Worm (Caenorhabditis elegans): Measurements from ENCODE around the gene lin-37.

lin-37 gene

DNA sequence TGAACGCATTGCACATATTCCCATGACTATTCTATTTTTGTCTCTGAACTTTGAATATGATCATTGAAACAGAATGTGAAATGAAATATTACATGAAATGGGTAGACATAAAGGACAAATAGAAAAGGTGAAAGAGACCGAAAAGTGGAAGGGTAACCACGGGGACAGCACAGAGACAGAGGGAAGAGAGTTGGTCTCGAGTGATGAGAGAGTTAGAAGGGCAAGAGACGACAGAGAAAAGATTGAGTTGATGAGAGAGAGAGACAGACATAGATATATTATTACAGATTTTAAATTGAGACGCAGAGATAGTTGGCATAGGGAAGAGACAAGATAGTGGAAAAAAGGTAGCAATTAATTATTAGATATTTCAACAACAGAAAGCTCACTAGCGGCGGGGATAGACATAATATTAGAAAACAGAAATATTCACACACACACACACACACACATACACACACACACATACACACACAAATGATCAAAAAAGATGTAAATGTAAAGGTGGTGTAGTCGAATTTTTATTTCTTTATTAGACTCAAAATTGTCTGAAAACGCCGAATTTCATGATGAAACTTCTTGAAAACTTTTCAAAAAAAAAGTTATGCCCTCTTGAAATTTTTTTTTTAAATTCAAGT, 44.4 kb upstream of the lin-37 start (continued):
- TF ChIP-seq nhr-28 (tag; optimal IDR thresholded peaks at IDR 0.05) = peak; percentile 87
- peak; percentile 9 for TF ChIP-seq nhr-11 (tag; optimal IDR thresholded peaks at IDR 0.05)
- TF ChIP-seq zfp-3 (GFP tag; conservative IDR thresholded peaks at IDR 0.05) = 0 out of 2 replicates have a peak, but pooled peaks have one; percentile 13
- TF ChIP-seq ceh-62 (tag; optimal IDR thresholded peaks at IDR 0.05) = no peak
- no peak for TF ChIP-seq daf-16 (GFP tag; optimal IDR thresholded peaks at IDR 0.05)
- peak; percentile 67 for TF ChIP-seq daf-16 (tag; optimal IDR thresholded peaks at IDR 0.05)
- TF ChIP-seq nhr-77 (tag; optimal IDR thresholded peaks at IDR 0.05) = peak; percentile 31
- TF ChIP-seq daf-12 (tag; optimal IDR thresholded peaks at IDR 0.05) = no peak
- no peak for TF ChIP-seq sdz-12 (GFP tag; optimal IDR thresholded peaks at IDR 0.05)
- TF ChIP-seq egl-43 (GFP tag; IDR thresholded peaks at IDR 0.05) = no peak
- no peak for TF ChIP-seq set-16 (GFP tag; IDR thresholded peaks at IDR 0.05)
- no peak for TF ChIP-seq mdt-29 (GFP tag; IDR thresholded peaks at IDR 0.05)
- no peak for TF ChIP-seq unc-39 (tag; optimal IDR thresholded peaks at IDR 0.05)
- TF ChIP-seq unc-62 (GFP tag; optimal IDR thresholded peaks at IDR 0.05 in 1 of 2) = no peak
- no peak for TF ChIP-seq unc-62 (tag; optimal IDR thresholded peaks at IDR 0.05)

DNA sequence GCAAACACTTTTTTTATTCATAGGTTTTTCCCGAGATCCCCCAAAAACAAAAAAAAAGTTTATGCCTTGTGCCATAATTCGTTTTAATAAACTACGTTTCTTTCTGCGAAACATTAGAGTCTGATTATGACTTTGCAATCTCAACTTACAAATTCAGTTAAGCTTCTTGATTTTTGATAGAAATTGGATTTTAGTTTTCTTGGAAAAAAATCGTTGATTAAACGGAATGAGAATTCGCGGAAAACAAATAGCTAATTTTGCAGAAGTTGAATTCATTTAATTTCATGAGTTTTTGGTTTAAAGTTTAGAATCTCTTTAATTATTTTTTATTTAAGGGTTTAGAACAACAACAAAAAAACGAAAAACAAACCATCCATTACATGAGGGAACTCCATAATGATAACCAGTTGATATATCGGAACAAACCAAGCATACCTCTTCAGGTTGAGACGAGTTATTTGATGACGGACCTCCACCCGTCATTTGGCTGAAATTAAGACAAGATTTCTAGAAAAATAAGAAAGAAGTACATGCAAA, 42.7 kb upstream of the lin-37 start, which contains the start of gene nhr-10:
TSS of gene nhr-10 (minus strand) at position 487 of the 537 bp plus-strand sequence.
- no peak for TF ChIP-seq snpc-1.2 (GFP tag; IDR thresholded peaks at IDR 0.05)
- TF ChIP-seq lin-15B (tag; optimal IDR thresholded peaks at IDR 0.05) = no peak
- TF ChIP-seq arid-1 (GFP tag; conservative IDR thresholded peaks at IDR 0.05) = no peak
- peak in 1 of 2 experiments; percentile 44 for TF ChIP-seq lsy-2 (tag; optimal IDR thresholded peaks at IDR 0.05)
- no peak for TF ChIP-seq daf-12 (tag; optimal IDR thresholded peaks at IDR 0.05)
- TF ChIP-seq dmd-9 (GFP tag; IDR thresholded peaks at IDR 0.05) = no peak
- TF ChIP-seq nhr-25 (tag; optimal IDR thresholded peaks at IDR 0.05; ENCODE audit: borderline replicate concordance, insufficient read depth) = no peak
- TF ChIP-seq nhr-48 (tag; optimal IDR thresholded peaks at IDR 0.05) = no peak
- TF ChIP-seq lin-39 (tag; optimal IDR thresholded peaks at IDR 0.05) = no peak
- no peak for TF ChIP-seq dmd-8 (GFP tag; IDR thresholded peaks at IDR 0.05)
- TF ChIP-seq lir-3 (tag; optimal IDR thresholded peaks at IDR 0.05) = no peak
- no peak for TF ChIP-seq dpl-1 (GFP tag; optimal IDR thresholded peaks at IDR 0.05)
- 0 out of 2 replicates have a peak, but pooled peaks have one; percentile 45 for TF ChIP-seq egl-43 (GFP tag; IDR thresholded peaks at IDR 0.05)
- no peak for TF ChIP-seq F49E8.2 (tag; optimal IDR thresholded peaks at IDR 0.05; ENCODE audit: borderline replicate concordance)
- peak; percentile 34 for TF ChIP-seq nhr-11 (tag; optimal IDR thresholded peaks at IDR 0.05)
- TF ChIP-seq ces-1 (GFP tag; optimal IDR thresholded peaks at IDR 0.05) = peak; percentile 7
- no peak for TF ChIP-seq nhr-41 (GFP tag; IDR thresholded peaks at IDR 0.05)
- no peak for TF ChIP-seq ceh-32 (tag; optimal IDR thresholded peaks at IDR 0.05; ENCODE audit: poor library complexity)
- TF ChIP-seq nhr-28 (tag; optimal IDR thresholded peaks at IDR 0.05) = no peak
- TF ChIP-seq spr-1 (tag; optimal IDR thresholded peaks at IDR 0.05) = no peak
- no peak for TF ChIP-seq dve-1 (tag; optimal IDR thresholded peaks at IDR 0.05; ENCODE audit: insufficient read depth)

ce11 chrIII:7112285-7112684, 39.9 kb upstream of the lin-37 start:
- TF ChIP-seq unc-62 (GFP tag; optimal IDR thresholded peaks at IDR 0.05 in 1 of 2) (peak in 1 of 2 experiments; percentile 91), unc-62 (tag; optimal IDR thresholded peaks at IDR 0.05) (no peak), gei-8 (GFP tag; optimal IDR thresholded peaks at IDR 0.05) (no peak)

ce11 chrIII:7111793-7112192, 39.4 kb upstream of the lin-37 start, which contains the start of gene B0280.7:
B0280.7 (minus strand) TSS chrIII:7111893.
- TF ChIP-seq unc-62 (GFP tag; optimal IDR thresholded peaks at IDR 0.05 in 1 of 2) = no peak
- TF ChIP-seq unc-62 (tag; optimal IDR thresholded peaks at IDR 0.05) = no peak
- no peak for TF ChIP-seq ceh-82 (tag; optimal IDR thresholded peaks at IDR 0.05)
- no peak for TF ChIP-seq lin-39 (tag; optimal IDR thresholded peaks at IDR 0.05)
- TF ChIP-seq R02D3.7 (tag; optimal IDR thresholded peaks at IDR 0.05) = no peak
- TF ChIP-seq nhr-237 (tag; optimal IDR thresholded peaks at IDR 0.05) = no peak
- TF ChIP-seq ceh-44 (GFP tag; IDR thresholded peaks at IDR 0.05) = no peak
- no peak for TF ChIP-seq madf-5 (GFP tag; IDR thresholded peaks at IDR 0.05)
- TF ChIP-seq unc-39 (tag; optimal IDR thresholded peaks at IDR 0.05) = no peak
- TF ChIP-seq fos-1 (tag; optimal IDR thresholded peaks at IDR 0.05) = no peak
- no peak for TF ChIP-seq Y48G9A.11 (GFP tag; IDR thresholded peaks at IDR 0.05)
- TF ChIP-seq nhr-41 (GFP tag; IDR thresholded peaks at IDR 0.05) = no peak
- TF ChIP-seq lin-29 (GFP tag; IDR thresholded peaks at IDR 0.05) = no peak
- TF ChIP-seq pha-4 (GFP tag; IDR thresholded peaks at IDR 0.05) = no peak
- TF ChIP-seq pha-4 (tag; optimal IDR thresholded peaks at IDR 0.05) = no peak
- no peak for TF ChIP-seq nhr-42 (GFP tag; IDR thresholded peaks at IDR 0.05)
- TF ChIP-seq nhr-48 (tag; optimal IDR thresholded peaks at IDR 0.05) = no peak
- no peak for TF ChIP-seq ztf-7 (tag; optimal IDR thresholded peaks at IDR 0.05)
- TF ChIP-seq dmd-9 (GFP tag; IDR thresholded peaks at IDR 0.05) = no peak
- no peak for TF ChIP-seq arid-1 (GFP tag; conservative IDR thresholded peaks at IDR 0.05)
- no peak for TF ChIP-seq F49E8.2 (tag; optimal IDR thresholded peaks at IDR 0.05; ENCODE audit: borderline replicate concordance)

Measured in whole organism, L4 larva.